Worm (Caenorhabditis elegans) whole organism, midembryonic: ENCODE results near the gene immt-1.

Source experiments
- T22C8.4 ChIP-seq: fragments of 200-800 bp; sonication (Bioruptor generic); IDR thresholded peaks from 2 replicates; pipeline ENCODE4 v1.3.6; 2022; ENCODE audit warnings: missing genetic modification characterization, missing compliant biosample characterization
- cog-1 ChIP-seq: sonication (generic microtip); optimal IDR thresholded peaks from 2 replicates; lab custom pipeline; 2016; ENCODE audit warnings: missing genetic modification characterization, missing compliant biosample characterization
- flt-1 ChIP-seq: fragments of 200-800 bp; sonication (Bioruptor generic); IDR thresholded peaks from 2 replicates; pipeline ENCODE4 v1.3.6; 2022; ENCODE audit warnings: missing genetic modification characterization, missing compliant biosample characterization
- klf-2 ChIP-seq: fragments of 200-800 bp; sonication (Bioruptor generic); conservative IDR thresholded peaks from 2 replicates; pipeline ENCODE4 v1.3.6; 2022; ENCODE audit warnings: missing genetic modification reagents, missing genetic modification characterization, missing compliant biosample characterization
- med-1 ChIP-seq: sonication (generic microtip); optimal IDR thresholded peaks from 2 replicates; lab custom pipeline; 2017; ENCODE audit warnings: missing genetic modification characterization, mild to moderate bottlenecking, missing compliant biosample characterization, antibody characterized with exemption, missing genetic modification reagents; ENCODE audit not compliant: insufficient read depth
- ref-1 ChIP-seq: fragments of 200-800 bp; sonication (Bioruptor generic); conservative IDR thresholded peaks from 2 replicates; pipeline ENCODE4 v1.3.6; 2022; ENCODE audit warnings: missing genetic modification reagents, missing genetic modification characterization, missing compliant biosample characterization
- tab-1 ChIP-seq: fragments of 200-800 bp; sonication (Bioruptor generic); IDR thresholded peaks from 2 replicates; pipeline ENCODE4 v1.3.6; 2022; ENCODE audit warnings: missing genetic modification characterization, missing compliant biosample characterization
- ztf-23 ChIP-seq: fragments of 200-800 bp; sonication (Bioruptor generic); IDR thresholded peaks from 2 replicates; pipeline ENCODE4 v1.3.6; 2022; ENCODE audit warnings: missing genetic modification reagents, missing genetic modification characterization, missing compliant biosample characterization
- ztf-29 ChIP-seq: fragments of 200-800 bp; sonication (Bioruptor generic); IDR thresholded peaks from 2 replicates; pipeline ENCODE4 v1.3.6; 2022; ENCODE audit warnings: missing genetic modification reagents, missing genetic modification characterization, missing compliant biosample characterization

ce11 chrX:2673272-2673671 is 13.7 kb downstream of the immt-1 start, which contains the start of gene ser-7:
- no peak for TF ChIP-seq T22C8.4 (GFP tag; lab: Robert Waterston, UW)
- TF ChIP-seq tab-1 (GFP tag; lab: Robert Waterston, UW), result no peak
- no peak for TF ChIP-seq med-1 (GFP tag; lab: Kevin White, UChicago)
- no peak for TF ChIP-seq flt-1 (GFP tag; lab: Robert Waterston, UW)
- TF ChIP-seq klf-2, result no peak
- TF ChIP-seq ref-1, result no peak
- no peak for TF ChIP-seq cog-1
- TF ChIP-seq ztf-23 (GFP tag; lab: Robert Waterston, UW), result no peak
- TF ChIP-seq ztf-29, result no peak
